Worm (Caenorhabditis elegans) whole organism, late embryonic: Measurements from ENCODE around the gene F56D6.8.

ENCODE experiments used
- F13H6.1 ChIP-seq: sonication (generic microtip); optimal IDR thresholded peaks from 2 replicates; lab custom pipeline; 2016; ENCODE audit warnings: missing genetic modification characterization, missing compliant biosample characterization
- K02D7.2 ChIP-seq: sonication (generic microtip); optimal IDR thresholded peaks from 2 replicates; lab custom pipeline; 2017; ENCODE audit warnings: mild to moderate bottlenecking, missing genetic modification characterization, missing compliant biosample characterization
- ama-1 ChIP-seq: fragments of 150-350 bp; optimal IDR thresholded peaks from 2 replicates; lab custom pipeline; 2014
- dmd-4 ChIP-seq: sonication (generic microtip); optimal IDR thresholded peaks from 2 replicates; lab custom pipeline; 2016; ENCODE audit warnings: borderline replicate concordance, missing genetic modification characterization, missing compliant biosample characterization
- hlh-15 ChIP-seq: sonication (generic microtip); optimal IDR thresholded peaks from 2 replicates; lab custom pipeline; 2016; ENCODE audit warnings: missing genetic modification characterization, missing compliant biosample characterization
- lin-11 ChIP-seq: fragments of 200-800 bp; sonication (Bioruptor generic); optimal IDR thresholded peaks from 2 replicates; lab custom pipeline; 2018; ENCODE audit warnings: mild to moderate bottlenecking, missing genetic modification characterization, missing compliant biosample characterization
- mec-3 ChIP-seq: sonication (generic microtip); optimal IDR thresholded peaks from 2 replicates; lab custom pipeline; 2016; ENCODE audit warnings: borderline replicate concordance, missing genetic modification characterization, missing compliant biosample characterization
- nhr-11 ChIP-seq: fragments of 150-350 bp; optimal IDR thresholded peaks from 2 replicates; lab custom pipeline; 2014; ENCODE audit warnings: missing biosample characterization, missing genetic modification characterization
- nhr-232 ChIP-seq: sonication (generic microtip); optimal IDR thresholded peaks from 2 replicates; lab custom pipeline; 2016; ENCODE audit warnings: missing genetic modification characterization, missing compliant biosample characterization
- pqm-1 ChIP-seq: sonication (generic microtip); optimal IDR thresholded peaks from 2 replicates; lab custom pipeline; 2016; ENCODE audit warnings: missing genetic modification characterization, missing compliant biosample characterization
- unc-3 ChIP-seq, 2 experiments: fragments of 200-800 bp in 1 of 2; sonication (Bioruptor generic) in 1 of 2; sonication (generic microtip) in 1 of 2; conservative IDR thresholded peaks in 1 of 2; optimal IDR thresholded peaks in 1 of 2; 2 replicates each; pipeline versions ENCODE4 v1.3.6 to Lab custom; 2016 to 2022; ENCODE audit warnings: missing compliant biosample characterization in 2 of 2, missing genetic modification characterization in 2 of 2, missing genetic modification reagents in 1 of 2
- unc-55 ChIP-seq: sonication (generic microtip); optimal IDR thresholded peaks from 2 replicates; lab custom pipeline; 2017; ENCODE audit warnings: missing biosample characterization, missing genetic modification reagents, missing genetic modification characterization
- ztf-16 ChIP-seq: sonication (generic microtip); optimal IDR thresholded peaks from 2 replicates; lab custom pipeline; 2017; ENCODE audit warnings: missing genetic modification characterization, missing compliant biosample characterization

DNA sequence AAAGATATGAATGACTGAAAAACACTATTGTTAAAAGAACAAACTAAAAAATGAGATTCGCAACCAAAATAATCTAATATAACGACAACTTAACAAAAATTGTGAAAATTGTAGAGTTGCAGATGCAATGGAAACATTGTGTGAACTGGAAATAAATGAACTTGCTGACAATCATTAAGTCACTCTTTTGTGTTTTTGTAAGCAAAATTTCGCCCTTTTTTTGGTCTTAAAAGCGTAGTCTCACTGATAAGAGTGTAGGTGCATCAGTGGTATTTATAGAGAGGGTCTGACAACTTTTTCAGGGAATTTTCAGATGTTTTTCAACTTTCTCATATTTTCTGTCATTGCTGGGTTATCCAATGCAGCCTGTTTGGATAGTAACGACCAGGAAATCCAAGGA, 31.9 kb upstream of the F56D6.8 start, which contains the start of gene clec-68:
- TF ChIP-seq unc-55 (GFP tag; lab: Kevin White, UChicago) (no peak), nhr-232 (tag; lab: Kevin White, UChicago) (no peak), hlh-15 (tag; lab: Kevin White, UChicago) (no peak), ztf-16 (tag; lab: Kevin White, UChicago) (no peak), nhr-11 (tag; lab: Kevin White, UChicago) (no peak), lin-11 (tag; lab: Kevin White, UChicago) (no peak), mec-3 (tag; lab: Kevin White, UChicago) (no peak), ama-1 (lab: Kevin White, UChicago) (no peak), pqm-1 (tag; lab: Kevin White, UChicago) (no peak), F13H6.1 (no peak), dmd-4 (tag; lab: Kevin White, UChicago) (no peak), K02D7.2 (no peak), unc-3 (GFP tag; conservative IDR thresholded peaks at IDR 0.05; lab: Robert Waterston, UW) (no peak), unc-3 (tag; optimal IDR thresholded peaks at IDR 0.05; lab: Kevin White, UChicago) (no peak)
